Fruit fly (Drosophila melanogaster) whole organism, embryonic: ENCODE measurements around the gene MstProx.

ENCODE experiments used
- BtbVII ChIP-seq: fragments of 200-800 bp; sonication (Bioruptor generic); optimal IDR thresholded peaks from 3 replicates; lab custom pipeline; 2017; ENCODE audit warnings: missing biosample characterization, mild to moderate bottlenecking, missing genetic modification characterization
- Sry-δ ChIP-seq: fragments of 200-800 bp; sonication (Bioruptor generic); optimal IDR thresholded peaks from 2 replicates; lab custom pipeline; 2016; ENCODE audit warnings: missing biosample characterization, missing genetic modification characterization
- pita ChIP-seq: fragments of 200-800 bp; sonication (Bioruptor generic); optimal IDR thresholded peaks from 2 replicates; lab custom pipeline; 2017; ENCODE audit warnings: missing biosample characterization, mild to moderate bottlenecking, missing genetic modification characterization
- trh ChIP-seq: fragments of 200-800 bp; sonication (Bioruptor generic); optimal IDR thresholded peaks from 2 replicates; lab custom pipeline; 2016; ENCODE audit warnings: missing biosample characterization, missing genetic modification characterization

- TF ChIP-seq BtbVII (GFP tag; lab: Kevin White, UChicago) = no peak
- no peak for TF ChIP-seq trh (GFP tag; lab: Kevin White, UChicago)
- TF ChIP-seq pita (GFP tag; lab: Kevin White, UChicago) = no peak
- TF ChIP-seq Sry-δ (GFP tag; lab: Kevin White, UChicago) = no peak
Measured at dm6 chr3R:7391113-7391512, 22.0 kb upstream of the MstProx start, which contains the start of gene CG42650.
